Fruit fly (Drosophila melanogaster) whole organism, wandering third instar larva: Measurements from ENCODE around the gene CG11537.

Experiments used
- pan ChIP-seq: fragments of >200 bp; optimal IDR thresholded peaks from 2 replicates; lab custom pipeline; 2017
- usp ChIP-seq: fragments of >200 bp; optimal IDR thresholded peaks from 2 replicates; lab custom pipeline; 2017; ENCODE audit warnings: missing biosample characterization, missing genetic modification characterization

dm6 chr3L:3111127-3111526 lies 32.1 kb downstream of the CG11537 start, which contains the start of gene CG45066:
- TF ChIP-seq pan (no peak), usp (GFP tag; lab: Kevin White, UChicago) (no peak)
